Worm (Caenorhabditis elegans) whole organism, L3 larva: ENCODE results near the gene folr-1.

Source experiments
- ZK546.5 ChIP-seq: sonication (generic microtip); optimal IDR thresholded peaks from 2 replicates; lab custom pipeline; 2017; ENCODE audit warnings: missing biosample characterization, missing genetic modification characterization
- aly-2 ChIP-seq: fragments of 150-350 bp; optimal IDR thresholded peaks from 2 replicates; lab custom pipeline; 2014; ENCODE audit warnings: missing biosample characterization, missing genetic modification characterization
- ama-1 ChIP-seq: fragments of 150-350 bp; optimal IDR thresholded peaks from 2 replicates; lab custom pipeline; 2018
- ceh-16 ChIP-seq: sonication (generic microtip); optimal IDR thresholded peaks from 2 replicates; lab custom pipeline; 2017; ENCODE audit warnings: missing biosample characterization, missing genetic modification characterization
- ceh-28 ChIP-seq: fragments of 150-350 bp; optimal IDR thresholded peaks from 2 replicates; lab custom pipeline; 2014; ENCODE audit warnings: missing biosample characterization, missing genetic modification reagents, missing genetic modification characterization
- ceh-82 ChIP-seq: fragments of 150-350 bp; optimal IDR thresholded peaks from 2 replicates; lab custom pipeline; 2014; ENCODE audit warnings: missing biosample characterization, missing genetic modification characterization
- ceh-9 ChIP-seq: sonication (generic microtip); optimal IDR thresholded peaks from 2 replicates; lab custom pipeline; 2018; ENCODE audit warnings: missing biosample characterization, missing genetic modification characterization
- egl-27 ChIP-seq: sonication (generic microtip); optimal IDR thresholded peaks from 4 replicates; lab custom pipeline; 2017; ENCODE audit warnings: missing biosample characterization, missing genetic modification reagents, missing genetic modification characterization
- egl-5 ChIP-seq: fragments of 150-350 bp; optimal IDR thresholded peaks from 2 replicates; lab custom pipeline; 2017; ENCODE audit warnings: missing biosample characterization, missing genetic modification reagents, missing genetic modification characterization, inconsistent platforms
- elt-1 ChIP-seq: fragments of 150-350 bp; optimal IDR thresholded peaks from 2 replicates; lab custom pipeline; 2014; ENCODE audit warnings: missing biosample characterization, missing genetic modification characterization
- elt-2 ChIP-seq: sonication (generic microtip); optimal IDR thresholded peaks from 2 replicates; lab custom pipeline; 2016; ENCODE audit warnings: missing genetic modification reagents, mild to moderate bottlenecking, missing genetic modification characterization, missing compliant biosample characterization
- elt-3 ChIP-seq, 3 experiments: fragments of 150-350 bp in 1 of 3; sonication (generic microtip) in 2 of 3; optimal IDR thresholded peaks; 2 replicates in 2 of 3; 4 replicates in 1 of 3; lab custom pipeline; 2014 to 2017; ENCODE audit warnings: missing biosample characterization in 3 of 3, missing genetic modification characterization in 3 of 3
- fkh-2 ChIP-seq: fragments of 150-350 bp; optimal IDR thresholded peaks from 2 replicates; lab custom pipeline; 2014; ENCODE audit warnings: missing biosample characterization, missing genetic modification reagents, missing genetic modification characterization
- fos-1 ChIP-seq: fragments of 150-350 bp; optimal IDR thresholded peaks from 2 replicates; lab custom pipeline; 2014; ENCODE audit warnings: missing biosample characterization, missing genetic modification characterization
- hmg-11 ChIP-seq: sonication (generic microtip); optimal IDR thresholded peaks from 2 replicates; lab custom pipeline; 2016; ENCODE audit warnings: missing genetic modification characterization, missing compliant biosample characterization
- jun-1 ChIP-seq: fragments of 150-350 bp; optimal IDR thresholded peaks from 2 replicates; lab custom pipeline; 2014; ENCODE audit warnings: missing biosample characterization, missing genetic modification reagents, missing genetic modification characterization
- lin-15B ChIP-seq: fragments of 150-350 bp; optimal IDR thresholded peaks from 2 replicates; lab custom pipeline; 2014; ENCODE audit warnings: missing biosample characterization, missing genetic modification characterization
- lin-39 ChIP-seq: fragments of 150-350 bp; optimal IDR thresholded peaks from 2 replicates; lab custom pipeline; 2018; ENCODE audit warnings: missing biosample characterization, missing genetic modification reagents, missing genetic modification characterization
- lsy-12 ChIP-seq: sonication (generic microtip); optimal IDR thresholded peaks from 2 replicates; lab custom pipeline; 2016; ENCODE audit warnings: mild to moderate bottlenecking, missing genetic modification characterization, missing compliant biosample characterization
- mml-1 ChIP-seq: fragments of 150-350 bp; sonication (generic microtip); optimal IDR thresholded peaks from 3 replicates; lab custom pipeline; 2014; ENCODE audit warnings: missing biosample characterization, missing genetic modification characterization
- nfya-1 ChIP-seq: sonication (generic microtip); optimal IDR thresholded peaks from 2 replicates; lab custom pipeline; 2017; ENCODE audit warnings: missing genetic modification characterization, mild to moderate bottlenecking, missing compliant biosample characterization, antibody characterized with exemption, moderate library complexity; ENCODE audit not compliant: insufficient read depth
- nhr-11 ChIP-seq: fragments of 150-350 bp; optimal IDR thresholded peaks from 2 replicates; lab custom pipeline; 2014; ENCODE audit warnings: missing biosample characterization, missing genetic modification characterization
- nhr-23 ChIP-seq: fragments of 150-350 bp; optimal IDR thresholded peaks from 2 replicates; lab custom pipeline; 2014; ENCODE audit warnings: missing biosample characterization, missing genetic modification reagents, missing genetic modification characterization
- nhr-25 ChIP-seq: sonication (generic microtip); optimal IDR thresholded peaks from 2 replicates; lab custom pipeline; 2017; ENCODE audit warnings: missing biosample characterization, missing genetic modification characterization
- nhr-43 ChIP-seq: sonication (generic microtip); optimal IDR thresholded peaks from 2 replicates; lab custom pipeline; 2016; ENCODE audit warnings: mild to moderate bottlenecking, missing genetic modification characterization, missing compliant biosample characterization; ENCODE audit not compliant: poor library complexity, severe bottlenecking
- nhr-67 ChIP-seq: fragments of 150-350 bp; optimal IDR thresholded peaks from 2 replicates; lab custom pipeline; 2014; ENCODE audit warnings: missing biosample characterization, missing genetic modification characterization
- nhr-76 ChIP-seq: fragments of 150-350 bp; sonication (generic microtip); optimal IDR thresholded peaks from 5 replicates; lab custom pipeline; 2014; ENCODE audit warnings: missing biosample characterization, missing genetic modification characterization
- nhr-77 ChIP-seq: fragments of 150-350 bp; optimal IDR thresholded peaks from 2 replicates; lab custom pipeline; 2014; ENCODE audit warnings: missing biosample characterization, missing genetic modification characterization
- pha-4 ChIP-seq: fragments of 150-350 bp; optimal IDR thresholded peaks from 2 replicates; lab custom pipeline; 2014; ENCODE audit warnings: missing biosample characterization, missing genetic modification reagents, missing genetic modification characterization
- pqm-1 ChIP-seq: fragments of 150-350 bp; optimal IDR thresholded peaks from 2 replicates; lab custom pipeline; 2017; ENCODE audit warnings: missing biosample characterization, missing genetic modification characterization, inconsistent platforms
- sea-2 ChIP-seq: fragments of 150-350 bp; sonication (generic microtip); optimal IDR thresholded peaks from 4 replicates; lab custom pipeline; 2014; ENCODE audit warnings: missing biosample characterization, missing genetic modification reagents, missing genetic modification characterization
- skn-1 ChIP-seq: fragments of 150-350 bp; optimal IDR thresholded peaks from 2 replicates; lab custom pipeline; 2014; ENCODE audit warnings: missing biosample characterization, missing genetic modification characterization
- snpc-4 ChIP-seq: fragments of 150-350 bp; optimal IDR thresholded peaks from 2 replicates; lab custom pipeline; 2014; ENCODE audit warnings: missing biosample characterization, missing genetic modification characterization
- tbx-2 ChIP-seq: sonication (generic microtip); optimal IDR thresholded peaks from 2 replicates; lab custom pipeline; 2016; ENCODE audit warnings: mild to moderate bottlenecking, missing genetic modification characterization, missing compliant biosample characterization
- unc-62 ChIP-seq: fragments of 150-350 bp; sonication (generic microtip); optimal IDR thresholded peaks from 4 replicates; lab custom pipeline; 2014; ENCODE audit warnings: missing biosample characterization, missing genetic modification reagents, missing genetic modification characterization
- zag-1 ChIP-seq: fragments of 150-350 bp; optimal IDR thresholded peaks from 2 replicates; lab custom pipeline; 2014; ENCODE audit warnings: missing biosample characterization, missing genetic modification characterization
- ztf-4 ChIP-seq: fragments of 150-350 bp; optimal IDR thresholded peaks from 2 replicates; lab custom pipeline; 2014; ENCODE audit warnings: missing biosample characterization, missing genetic modification characterization

The folr-1 gene

ce11 chrX:9924962-9925361 is 5.9 kb downstream of the folr-1 start, which contains the start of gene ugt-23:
Gene ugt-23, minus strand, starts transcription at chrX:9925173.
- TF ChIP-seq nhr-43 (tag; lab: Kevin White, UChicago) (no peak), sea-2 (no peak), nhr-67 (no peak), nhr-76 (tag; lab: Kevin White, UChicago) (no peak), pqm-1 (peak; percentile 39), elt-2 (tag; lab: Kevin White, UChicago) (peak; percentile 71)
- TF ChIP-seq, all 47 proteins: peak for 2

- TF ChIP-seq sea-2 = no peak
- peak; percentile 3 for TF ChIP-seq skn-1
- TF ChIP-seq nhr-11 (tag; lab: Kevin White, UChicago) = no peak
- no peak for TF ChIP-seq nhr-43 (tag; lab: Kevin White, UChicago)
These were observed 8.9 kb downstream of the folr-1 start for ce11 chrX:9927993-9928392.

ce11 chrX:9931362-9931761 is 12.3 kb downstream of the folr-1 start, which contains the start of gene nra-3:
Gene nra-3, minus strand, starts transcription at chrX:9931462.
- TF ChIP-seq mml-1 (tag; lab: Kevin White, UChicago) = no peak
- no peak for TF ChIP-seq pqm-1
- TF ChIP-seq ztf-4 (tag; lab: Kevin White, UChicago) = no peak
- no peak for TF ChIP-seq pha-4 (tag; lab: Kevin White, UChicago)
- TF ChIP-seq fkh-2 = no peak
- TF ChIP-seq zag-1 (tag; lab: Kevin White, UChicago) = no peak
- TF ChIP-seq ceh-16 (tag; lab: Kevin White, UChicago) = no peak
- TF ChIP-seq nhr-67 = no peak
- TF ChIP-seq nhr-23 = no peak
- TF ChIP-seq sea-2 = no peak
- TF ChIP-seq lin-39 (tag; lab: Kevin White, UChicago) = no peak
- TF ChIP-seq jun-1 (tag; lab: Kevin White, UChicago) = no peak
- TF ChIP-seq nhr-11 (tag; lab: Kevin White, UChicago) = no peak
- TF ChIP-seq ama-1 = no peak
- no peak for TF ChIP-seq snpc-4 (tag; lab: Kevin White, UChicago)
- no peak for TF ChIP-seq ceh-9 (tag; lab: Kevin White, UChicago)
- no peak for TF ChIP-seq ceh-28 (tag; lab: Kevin White, UChicago)
- TF ChIP-seq nhr-25 = no peak
- TF ChIP-seq fos-1 (tag; lab: Kevin White, UChicago) = no peak

ce11 chrX:9932226-9932773 is 13.2 kb downstream of the folr-1 start, which contains the start of gene tsp-21:
Gene tsp-21, plus strand, starts transcription at chrX:9932371.
- TF ChIP-seq pha-4 (tag; lab: Kevin White, UChicago) (peak; percentile 94), tbx-2 (peak; percentile 15), jun-1 (tag; lab: Kevin White, UChicago) (peak; percentile 72), ceh-28 (tag; lab: Kevin White, UChicago) (peak; percentile 55), nhr-25 (peak; percentile 97), sea-2 (peak; percentile 33), nhr-11 (tag; lab: Kevin White, UChicago) (no peak), hmg-11 (tag; lab: Kevin White, UChicago) (peak; percentile 84), nhr-43 (tag; lab: Kevin White, UChicago) (peak; percentile 72), nhr-23 (peak; percentile 85), unc-62 (GFP tag; lab: Kevin White, UChicago) (peak; percentile 24), elt-2 (tag; lab: Kevin White, UChicago) (peak; percentile 80), ZK546.5 (tag; lab: Kevin White, UChicago) (no peak), nhr-67 (no peak), nhr-77 (tag; lab: Kevin White, UChicago) (no peak), nfya-1 (tag; lab: Kevin White, UChicago) (peak; percentile 84), aly-2 (no peak), elt-3 (tag; optimal IDR thresholded peaks at IDR 0.05; lab: Kevin White, UChicago) (no peak), skn-1 (peak; percentile 66), ama-1 (peak; percentile 50), elt-1 (tag; lab: Kevin White, UChicago) (peak; percentile 41), egl-5 (tag; lab: Kevin White, UChicago) (peak; percentile 39), pqm-1 (peak; percentile 85), snpc-4 (tag; lab: Kevin White, UChicago) (peak; percentile 61), egl-27 (tag; lab: Kevin White, UChicago) (peak; percentile 84), lin-39 (tag; lab: Kevin White, UChicago) (peak; percentile 84), ceh-82 (no peak), fos-1 (tag; lab: Kevin White, UChicago) (peak; percentile 59), lin-15B (tag; lab: Kevin White, UChicago) (peak; percentile 50), ceh-9 (tag; lab: Kevin White, UChicago) (no peak), lsy-12 (tag; lab: Kevin White, UChicago) (peak; percentile 64)
- TF ChIP-seq, all 47 proteins: peak for 23
